Fruit fly (Drosophila melanogaster) whole organism, embryonic: ENCODE data around the gene Chmp1.

Experiments used
- Ada2b ChIP-seq: fragments of 200-800 bp; sonication (Bioruptor generic); IDR thresholded peaks from 2 replicates; pipeline ENCODE4 v1.3.6; 2022; ENCODE audit warnings: missing biosample characterization, missing genetic modification characterization
- Bteb2 ChIP-seq: fragments of 200-800 bp; sonication (Bioruptor generic); optimal IDR thresholded peaks from 2 replicates; lab custom pipeline; 2016; ENCODE audit warnings: missing biosample characterization, missing genetic modification characterization
- CG10959 ChIP-seq: fragments of 200-800 bp; sonication (Bioruptor generic); IDR thresholded peaks from 2 replicates; pipeline ENCODE4 v1.3.6; 2022; ENCODE audit warnings: missing biosample characterization, missing genetic modification characterization
- CG10979 ChIP-seq: fragments of 200-800 bp; sonication (Bioruptor generic); optimal IDR thresholded peaks from 2 replicates; lab custom pipeline; 2018; ENCODE audit warnings: missing biosample characterization, mild to moderate bottlenecking, missing genetic modification characterization, moderate library complexity
- CG11085 ChIP-seq: fragments of 200-800 bp; sonication (Bioruptor generic); IDR thresholded peaks from 2 replicates; pipeline ENCODE4 v1.3.6; 2022; ENCODE audit warnings: missing biosample characterization, missing genetic modification characterization
- CG11560 ChIP-seq: fragments of 200-800 bp; sonication (Bioruptor generic); IDR thresholded peaks from 3 replicates; pipeline ENCODE4 v1.3.6; 2022; ENCODE audit warnings: missing biosample characterization, missing genetic modification characterization
- CG11723 ChIP-seq: fragments of 200-800 bp; sonication (Bioruptor generic); optimal IDR thresholded peaks from 2 replicates; lab custom pipeline; 2017; ENCODE audit warnings: missing biosample characterization, mild to moderate bottlenecking, missing genetic modification characterization
- CG12744 ChIP-seq: fragments of 200-800 bp; sonication (Bioruptor generic); optimal IDR thresholded peaks from 2 replicates; lab custom pipeline; 2016; ENCODE audit warnings: missing biosample characterization, missing genetic modification characterization
- CG13287 ChIP-seq: fragments of 200-800 bp; sonication (Bioruptor generic); IDR thresholded peaks from 2 replicates; pipeline ENCODE4 v1.3.6; 2022; ENCODE audit warnings: missing biosample characterization, missing genetic modification characterization; ENCODE audit not compliant: partially characterized antibody
- CG14441 ChIP-seq: fragments of 200-800 bp; sonication (Bioruptor generic); IDR thresholded peaks from 2 replicates; pipeline ENCODE4 v1.3.6; 2022; ENCODE audit warnings: missing biosample characterization, missing genetic modification characterization
- CG14860 ChIP-seq: fragments of 200-800 bp; sonication (Bioruptor generic); IDR thresholded peaks from 3 replicates; pipeline ENCODE4 v1.3.6; 2022; ENCODE audit warnings: missing biosample characterization, missing genetic modification characterization; ENCODE audit not compliant: partially characterized antibody
- CG15514 ChIP-seq: fragments of 200-800 bp; sonication (Bioruptor generic); optimal IDR thresholded peaks from 3 replicates; lab custom pipeline; 2017; ENCODE audit warnings: missing biosample characterization, missing genetic modification characterization, mild to moderate bottlenecking, moderate library complexity, missing genetic modification reagents
- CG17361 ChIP-seq: fragments of 200-800 bp; sonication (Bioruptor generic); IDR thresholded peaks from 3 replicates; pipeline ENCODE4 v1.3.6; 2022; ENCODE audit warnings: missing biosample characterization, missing genetic modification characterization
- CG17568 ChIP-seq: fragments of 200-800 bp; sonication (Bioruptor generic); optimal IDR thresholded peaks from 2 replicates; lab custom pipeline; 2018; ENCODE audit warnings: missing biosample characterization, mild to moderate bottlenecking, missing genetic modification characterization, moderate library complexity
- CG18599 ChIP-seq: fragments of 200-800 bp; sonication (Bioruptor generic); optimal IDR thresholded peaks from 3 replicates; lab custom pipeline; 2017; ENCODE audit warnings: missing biosample characterization, missing genetic modification characterization, mild to moderate bottlenecking, moderate library complexity, missing genetic modification reagents
- CG3163 ChIP-seq: fragments of 200-800 bp; sonication (Bioruptor generic); optimal IDR thresholded peaks from 3 replicates; lab custom pipeline; 2016; ENCODE audit warnings: missing biosample characterization, missing genetic modification characterization
- CG33557 ChIP-seq: fragments of 200-800 bp; sonication (Bioruptor generic); optimal IDR thresholded peaks from 2 replicates; lab custom pipeline; 2019; ENCODE audit warnings: missing biosample characterization, mild to moderate bottlenecking, missing genetic modification characterization, moderate library complexity
- CG3838 ChIP-seq: fragments of 200-800 bp; sonication (Bioruptor generic); optimal IDR thresholded peaks from 3 replicates; lab custom pipeline; 2016; ENCODE audit warnings: missing biosample characterization, missing genetic modification characterization
- CG4730 ChIP-seq: fragments of 200-800 bp; sonication (Bioruptor generic); IDR thresholded peaks from 2 replicates; pipeline ENCODE4 v1.3.6; 2022; ENCODE audit warnings: missing biosample characterization, missing genetic modification characterization
- CG4820 ChIP-seq: fragments of 200-800 bp; sonication (Bioruptor generic); optimal IDR thresholded peaks from 3 replicates; lab custom pipeline; 2016; ENCODE audit warnings: missing biosample characterization, missing genetic modification characterization
- CG6254 ChIP-seq: fragments of 200-800 bp; sonication (Bioruptor generic); optimal IDR thresholded peaks from 3 replicates; lab custom pipeline; 2017; ENCODE audit warnings: mild to moderate bottlenecking, missing biosample characterization, missing genetic modification reagents, missing genetic modification characterization
- CG7786 ChIP-seq: fragments of 200-800 bp; sonication (Bioruptor generic); optimal IDR thresholded peaks from 2 replicates; lab custom pipeline; 2016; ENCODE audit warnings: missing biosample characterization, missing genetic modification characterization
- CHES-1-like ChIP-seq: fragments of 200-800 bp; sonication (Bioruptor generic); optimal IDR thresholded peaks from 2 replicates; lab custom pipeline; 2016; ENCODE audit warnings: missing biosample characterization, missing genetic modification characterization
- Camta ChIP-seq: fragments of 200-800 bp; sonication (Bioruptor generic); optimal IDR thresholded peaks from 2 replicates; lab custom pipeline; 2016; ENCODE audit warnings: missing biosample characterization, missing genetic modification characterization
- CkIIα-i1 ChIP-seq: fragments of 200-800 bp; sonication (Bioruptor generic); IDR thresholded peaks from 2 replicates; pipeline ENCODE4 v1.3.6; 2022; ENCODE audit warnings: missing biosample characterization, missing genetic modification characterization
- E2f1 ChIP-seq: fragments of 200-800 bp; sonication (Bioruptor generic); IDR thresholded peaks from 2 replicates; pipeline ENCODE4 v1.3.6; 2022; ENCODE audit warnings: missing biosample characterization, missing genetic modification characterization
- Elba2 ChIP-seq: fragments of 200-800 bp; sonication (Bioruptor generic); optimal IDR thresholded peaks from 3 replicates; lab custom pipeline; 2016; ENCODE audit warnings: missing biosample characterization, missing genetic modification characterization
- Fer2 ChIP-seq: fragments of 200-800 bp; sonication (Bioruptor generic); optimal IDR thresholded peaks from 2 replicates; lab custom pipeline; 2018; ENCODE audit warnings: missing biosample characterization, mild to moderate bottlenecking, missing genetic modification characterization, moderate library complexity
- Fer3 ChIP-seq: fragments of 200-800 bp; sonication (Bioruptor generic); optimal IDR thresholded peaks from 2 replicates; lab custom pipeline; 2018; ENCODE audit warnings: missing biosample characterization, mild to moderate bottlenecking, missing genetic modification characterization, moderate library complexity
- Gug ChIP-seq: fragments of 200-800 bp; sonication (Bioruptor generic); IDR thresholded peaks from 4 replicates; pipeline ENCODE4 v1.3.6; 2022; ENCODE audit warnings: missing biosample characterization, missing genetic modification characterization
- H2.0 ChIP-seq: fragments of 200-800 bp; sonication (Bioruptor generic); IDR thresholded peaks from 2 replicates; pipeline ENCODE4 v1.3.6; 2022; ENCODE audit warnings: missing biosample characterization, missing genetic modification characterization
- HLHmδ ChIP-seq: fragments of 200-800 bp; sonication (Bioruptor generic); optimal IDR thresholded peaks from 2 replicates; lab custom pipeline; 2018; ENCODE audit warnings: missing biosample characterization, mild to moderate bottlenecking, missing genetic modification characterization, moderate library complexity
- Med ChIP-seq: fragments of 200-800 bp; sonication (Bioruptor generic); peaks from one replicate; lab custom pipeline; 2016; ENCODE audit warnings: missing biosample characterization, missing genetic modification characterization, mild to moderate bottlenecking, inconsistent platforms, moderate library complexity
- NfI ChIP-seq: fragments of 200-800 bp; sonication (Bioruptor generic); optimal IDR thresholded peaks from 3 replicates; lab custom pipeline; 2018; ENCODE audit warnings: missing biosample characterization, mild to moderate bottlenecking, missing genetic modification characterization, moderate library complexity
- Ravus ChIP-seq: fragments of 200-800 bp; sonication (Bioruptor generic); IDR thresholded peaks from 2 replicates; pipeline ENCODE4 v1.3.6; 2022; ENCODE audit warnings: missing biosample characterization, missing genetic modification characterization
- cg ChIP-seq: fragments of 200-800 bp; sonication (Bioruptor generic); optimal IDR thresholded peaks from 3 replicates; lab custom pipeline; 2019; ENCODE audit warnings: missing biosample characterization, mild to moderate bottlenecking, missing genetic modification characterization, moderate library complexity
- chinmo ChIP-seq: fragments of 200-800 bp; sonication (Bioruptor generic); IDR thresholded peaks from 4 replicates; pipeline ENCODE4 v1.3.6; 2022; ENCODE audit warnings: missing biosample characterization, missing genetic modification characterization; ENCODE audit not compliant: partially characterized antibody
- dmrt99B ChIP-seq: fragments of 200-800 bp; sonication (Bioruptor generic); optimal IDR thresholded peaks from 2 replicates; lab custom pipeline; 2018; ENCODE audit warnings: missing biosample characterization, mild to moderate bottlenecking, missing genetic modification characterization, moderate library complexity
- dpn ChIP-seq, 2 experiments: fragments of 200-800 bp; sonication (Bioruptor generic); optimal IDR thresholded peaks; 3 replicates each; lab custom pipeline; 2016; ENCODE audit warnings: missing biosample characterization in 2 of 2, missing genetic modification characterization in 2 of 2
- fru ChIP-seq: fragments of >200 bp; optimal IDR thresholded peaks from 2 replicates; lab custom pipeline; 2017
- gsb ChIP-seq: fragments of 200-800 bp; sonication (Bioruptor generic); IDR thresholded peaks from 2 replicates; pipeline ENCODE4 v1.3.6; 2022; ENCODE audit warnings: missing biosample characterization, missing genetic modification characterization
- jing ChIP-seq: fragments of 200-800 bp; sonication (Bioruptor generic); optimal IDR thresholded peaks from 2 replicates; lab custom pipeline; 2018; ENCODE audit warnings: missing biosample characterization, mild to moderate bottlenecking, missing genetic modification characterization
- otp ChIP-seq: fragments of 200-800 bp; sonication (Bioruptor generic); IDR thresholded peaks from 3 replicates; pipeline ENCODE4, ENCODE4 v1.3.6; 2022; ENCODE audit warnings: missing biosample characterization, missing genetic modification characterization
- p53 ChIP-seq: fragments of 200-800 bp; sonication (Bioruptor generic); optimal IDR thresholded peaks from 2 replicates; lab custom pipeline; 2016; ENCODE audit warnings: missing biosample characterization, missing genetic modification characterization
- peb ChIP-seq: fragments of 200-800 bp; sonication (Bioruptor generic); IDR thresholded peaks from 2 replicates; pipeline ENCODE4 v1.3.6; 2022; ENCODE audit warnings: missing biosample characterization, missing genetic modification characterization
- prd ChIP-seq, 3 experiments: fragments of >200 bp in 2 of 3; fragments of 200-800 bp in 1 of 3; sonication (Bioruptor generic) in 1 of 3; optimal IDR thresholded peaks in 2 of 3; IDR thresholded peaks in 1 of 3; 2 replicates in 2 of 3; 3 replicates in 1 of 3; pipeline versions ENCODE4 v1.3.6 to Lab custom; 2017 to 2022; ENCODE audit warnings: missing biosample characterization in 1 of 3, missing genetic modification characterization in 1 of 3
- slou ChIP-seq: fragments of 200-800 bp; sonication (Bioruptor generic); optimal IDR thresholded peaks from 3 replicates; lab custom pipeline; 2016; ENCODE audit warnings: missing biosample characterization, missing genetic modification characterization
- zen ChIP-seq: fragments of 200-800 bp; sonication (Bioruptor generic); optimal IDR thresholded peaks from 3 replicates; lab custom pipeline; 2018; ENCODE audit warnings: missing biosample characterization, mild to moderate bottlenecking, missing genetic modification characterization, moderate library complexity
- zf30C ChIP-seq: fragments of 200-800 bp; sonication (Bioruptor generic); optimal IDR thresholded peaks from 3 replicates; lab custom pipeline; 2018; ENCODE audit warnings: missing biosample characterization, mild to moderate bottlenecking, missing genetic modification characterization
- zfh2 ChIP-seq: fragments of 200-800 bp; sonication (Bioruptor generic); optimal IDR thresholded peaks from 2 replicates; lab custom pipeline; 2016; ENCODE audit warnings: missing biosample characterization, missing genetic modification characterization

Chmp1 gene

DNA sequence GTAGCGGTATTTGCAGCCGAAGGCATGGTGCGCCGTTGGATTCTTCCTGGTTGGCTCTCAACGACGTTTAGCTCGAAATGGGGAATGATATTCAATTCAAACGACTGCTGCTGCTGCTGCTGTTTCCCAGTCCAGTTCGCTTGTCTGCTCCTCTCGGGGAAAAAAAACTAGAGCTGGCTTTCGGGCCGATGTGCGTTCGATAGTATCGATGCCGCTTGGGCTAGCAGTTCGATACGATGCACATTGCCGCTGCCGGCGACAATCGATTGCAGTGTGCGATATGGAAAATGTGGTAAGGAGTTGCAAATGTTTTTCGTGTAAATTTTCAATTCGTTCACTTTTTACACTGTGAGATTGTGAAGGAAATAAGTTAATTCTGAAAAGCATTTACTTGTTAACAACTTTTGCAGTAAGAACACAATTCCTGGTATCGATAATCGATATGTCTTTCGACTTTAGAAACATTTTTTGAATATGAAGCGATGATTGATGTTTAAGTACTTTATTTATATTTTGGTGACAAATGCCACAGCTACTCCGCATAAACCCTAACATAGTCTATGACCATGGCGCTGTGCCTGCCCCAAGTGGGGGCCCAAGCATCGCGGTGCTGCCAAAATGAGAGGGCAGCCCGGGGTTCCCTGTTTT, 10.8 kb downstream of the Chmp1 start, which contains the start of gene Capr (continued):
- TF ChIP-seq chinmo (GFP tag; lab: Robert Waterston, UW) (peak; percentile 100), Elba2 (GFP tag; lab: Kevin White, UChicago) (no peak), CG18599 (GFP tag; lab: Kevin White, UChicago) (no peak), CG14441 (GFP tag; lab: Robert Waterston, UW) (no peak), CG6254 (GFP tag; lab: Kevin White, UChicago) (no peak), CG12744 (GFP tag; lab: Kevin White, UChicago) (no peak), dpn (GFP tag; optimal IDR thresholded peaks at IDR 0.05; lab: Kevin White, UChicago) (peak in 1 of 2 experiments; percentile 23), CG3838 (GFP tag; lab: Kevin White, UChicago) (no peak), CG10959 (GFP tag; lab: Robert Waterston, UW) (no peak), CG33557 (GFP tag; lab: Kevin White, UChicago) (no peak), zen (tag; lab: Kevin White, UChicago) (peak; percentile 12), fru (no peak), CG13287 (GFP tag; lab: Robert Waterston, UW) (peak; percentile 100), CG14860 (GFP tag; lab: Robert Waterston, UW) (peak; percentile 100), Ada2b (GFP tag; lab: Robert Waterston, UW) (no peak), Fer3 (no peak), CG3163 (GFP tag; lab: Kevin White, UChicago) (no peak), dmrt99B (no peak), Ravus (GFP tag; lab: Robert Waterston, UW) (no peak), CHES-1-like (peak; percentile 45), Bteb2 (GFP tag; lab: Kevin White, UChicago) (peak; percentile 24), CkIIα-i1 (GFP tag; lab: Robert Waterston, UW) (no peak), prd (optimal IDR thresholded peaks at IDR 0.05; lab: Kevin White, UChicago) (no peak), prd (GFP tag; IDR thresholded peaks at IDR 0.05; lab: Robert Waterston, UW) (peak; percentile 6; the same call in 1 of the 3 replicates), Camta (GFP tag; lab: Kevin White, UChicago) (peak; percentile 10), CG4820 (GFP tag; lab: Kevin White, UChicago) (peak; percentile 15), otp (GFP tag; lab: Robert Waterston, UW) (no peak), HLHmδ (GFP tag; lab: Kevin White, UChicago) (peak; percentile 31), jing (GFP tag; lab: Kevin White, UChicago) (no peak), zfh2 (GFP tag; lab: Kevin White, UChicago) (peak; percentile 54), Med (peak; percentile 91), CG11723 (GFP tag; lab: Kevin White, UChicago) (no peak), CG4730 (GFP tag; lab: Robert Waterston, UW) (no peak), Fer2 (tag; lab: Kevin White, UChicago) (no peak), peb (GFP tag; lab: Robert Waterston, UW) (no peak), p53 (GFP tag; lab: Kevin White, UChicago) (peak; percentile 65), slou (GFP tag; lab: Kevin White, UChicago) (no peak), zf30C (GFP tag; lab: Kevin White, UChicago) (peak; percentile 15), CG11085 (GFP tag; lab: Robert Waterston, UW) (no peak), NfI (GFP tag; lab: Kevin White, UChicago) (peak; percentile 14), gsb (GFP tag; lab: Robert Waterston, UW) (no peak), CG17361 (GFP tag; lab: Robert Waterston, UW) (0 out of 3 replicates have a peak, but pooled peaks have one; percentile 18), E2f1 (no peak), CG15514 (GFP tag; lab: Kevin White, UChicago) (peak; percentile 84), Gug (GFP tag; lab: Robert Waterston, UW) (peak; percentile 77; the same call in 3 of the 4 replicates), CG7786 (GFP tag; lab: Kevin White, UChicago) (peak; percentile 29), cg (GFP tag; lab: Kevin White, UChicago) (no peak), H2.0 (no peak), CG11560 (tag; lab: Robert Waterston, UW) (peak; percentile 60; the same call in 2 of the 3 replicates), CG10979 (tag; lab: Kevin White, UChicago) (no peak), CG17568 (no peak)
